Fruit fly (Drosophila melanogaster): ENCODE measurements around the gene 5-HT2B.
A peak's percentile ranks its signal among the peaks of the same experiment; 100 is the strongest.

5-HT2B gene

DNA sequence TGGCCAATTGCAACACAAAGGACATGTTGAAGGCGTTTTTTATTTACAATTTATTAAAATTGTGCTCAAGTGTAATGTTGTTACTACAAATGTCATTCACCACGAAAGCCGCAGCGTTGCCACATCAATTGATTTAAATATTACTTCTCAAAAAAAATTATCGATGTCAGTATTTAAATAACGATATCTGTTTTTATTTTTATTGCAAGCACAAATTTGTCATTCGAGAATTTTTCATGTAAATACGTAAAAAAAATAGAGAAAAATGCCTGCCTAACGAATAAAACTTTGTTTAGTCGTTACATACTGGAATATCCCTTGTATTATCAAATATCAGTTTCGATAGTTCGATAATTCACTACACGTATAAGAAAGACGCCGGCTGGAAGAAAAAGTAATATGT, 15.5 kb upstream of the 5-HT2B start, which contains the start of the genes mRpS18A and CG31460:
mRpS18A (minus strand) TSS at position 110 of the 403 bp plus-strand sequence.
CG31460 (plus strand) TSS at position 190 of the 403 bp plus-strand sequence.
- TF ChIP-seq CG10631 (GFP tag; optimal IDR thresholded peaks at IDR 0.05) (peak; percentile 3), cyc (GFP tag; optimal IDR thresholded peaks at IDR 0.05) (peak; percentile 22), Smox (GFP tag; optimal IDR thresholded peaks at IDR 0.05) (peak; percentile 22), CG10669 (GFP tag; optimal IDR thresholded peaks at IDR 0.05) (no peak), CG8632 (GFP tag; optimal IDR thresholded peaks at IDR 0.05) (no peak), CG31627 (GFP tag; optimal IDR thresholded peaks at IDR 0.05) (peak; percentile 41), Sox102F (GFP tag; optimal IDR thresholded peaks at IDR 0.05) (no peak), lz (GFP tag; optimal IDR thresholded peaks at IDR 0.05) (peak; percentile 13), CG3919 (GFP tag; optimal IDR thresholded peaks at IDR 0.05) (no peak), svp (GFP tag) (peak; percentile 1), Ets21C (GFP tag; optimal IDR thresholded peaks at IDR 0.05) (peak; percentile 6), Hr39 (GFP tag; optimal IDR thresholded peaks at IDR 0.05) (peak; percentile 30)

DNA sequence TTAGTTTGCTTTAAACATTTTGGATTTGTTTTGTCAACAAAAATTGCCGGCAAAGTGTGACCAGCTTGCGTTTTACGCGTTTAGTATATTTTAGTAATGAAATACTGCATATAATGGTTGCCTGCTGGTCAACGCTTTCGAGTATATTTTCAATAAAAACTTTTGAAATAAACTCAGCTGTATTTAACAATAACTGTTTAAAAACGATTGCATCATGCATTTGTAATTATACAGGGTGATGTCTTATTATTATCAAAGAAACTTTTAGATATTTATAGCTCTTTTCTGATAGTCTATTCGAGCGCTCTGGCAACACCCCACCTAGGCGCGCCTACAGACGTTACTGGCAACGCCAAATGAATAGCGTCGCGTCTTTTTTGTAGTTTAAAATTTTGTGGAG, 14.2 kb upstream of the 5-HT2B start, which contains the start of gene Cenp-C:
Cenp-C (plus strand) TSS at position 332 of the 400 bp plus-strand sequence.
- TF ChIP-seq CG11902 (GFP tag; optimal IDR thresholded peaks at IDR 0.05) (no peak), Sox15 (GFP tag; optimal IDR thresholded peaks at IDR 0.05) (peak; percentile 15), ss (GFP tag; optimal IDR thresholded peaks at IDR 0.05) (no peak), CG31627 (GFP tag; optimal IDR thresholded peaks at IDR 0.05) (peak; percentile 44), CG32006 (GFP tag; optimal IDR thresholded peaks at IDR 0.05) (no peak), fd59A (GFP tag; optimal IDR thresholded peaks at IDR 0.05) (no peak), CG8119 (GFP tag; IDR thresholded peaks at IDR 0.05) (no peak), CG10669 (GFP tag; optimal IDR thresholded peaks at IDR 0.05) (no peak), acj6 (GFP tag; optimal IDR thresholded peaks at IDR 0.05) (peak; percentile 4), net (GFP tag; optimal IDR thresholded peaks at IDR 0.05) (no peak), vri (GFP tag; optimal IDR thresholded peaks at IDR 0.05) (no peak), Gug (GFP tag; IDR thresholded peaks at IDR 0.05) (no peak), Smox (GFP tag; optimal IDR thresholded peaks at IDR 0.05) (peak; percentile 1), CG8632 (GFP tag; optimal IDR thresholded peaks at IDR 0.05) (no peak), Blimp-1 (GFP tag; optimal IDR thresholded peaks at IDR 0.05) (no peak), cyc (GFP tag; optimal IDR thresholded peaks at IDR 0.05) (peak; percentile 35), CG9139 (GFP tag; optimal IDR thresholded peaks at IDR 0.05) (no peak), topi (GFP tag; optimal IDR thresholded peaks at IDR 0.05) (no peak), Hr38 (GFP tag; optimal IDR thresholded peaks at IDR 0.05) (no peak), CG1621 (tag; optimal IDR thresholded peaks at IDR 0.05) (no peak), eg (GFP tag; IDR thresholded peaks at IDR 0.05) (0 out of 3 replicates have a peak, but pooled peaks have one; percentile 14), dsx (GFP tag; optimal IDR thresholded peaks at IDR 0.05; ENCODE audit: poor library complexity, severe bottlenecking) (no peak), esn (GFP tag; optimal IDR thresholded peaks at IDR 0.05) (peak; percentile 44), Ets96B (tag; optimal IDR thresholded peaks at IDR 0.05) (peak; percentile 2), CG6808 (GFP tag; optimal IDR thresholded peaks at IDR 0.05) (no peak), CG4318 (GFP tag; optimal IDR thresholded peaks at IDR 0.05) (no peak), Lpt (GFP tag; optimal IDR thresholded peaks at IDR 0.05) (no peak), CG34406 (GFP tag; optimal IDR thresholded peaks at IDR 0.05) (no peak), svp (GFP tag) (no peak), pdm3 (GFP tag; optimal IDR thresholded peaks at IDR 0.05) (no peak), salr (GFP tag; optimal IDR thresholded peaks at IDR 0.05) (no peak), fkh (GFP tag; optimal IDR thresholded peaks at IDR 0.05) (peak; percentile 73), spab (GFP tag; optimal IDR thresholded peaks at IDR 0.05) (no peak), achi (GFP tag; optimal IDR thresholded peaks at IDR 0.05) (no peak), Hr39 (GFP tag; optimal IDR thresholded peaks at IDR 0.05) (peak; percentile 48), OdsH (GFP tag; optimal IDR thresholded peaks at IDR 0.05) (no peak), CG6792 (GFP tag; optimal IDR thresholded peaks at IDR 0.05) (no peak), Ets21C (GFP tag; optimal IDR thresholded peaks at IDR 0.05) (no peak), CG6854 (GFP tag; optimal IDR thresholded peaks at IDR 0.05) (no peak), CG3032 (tag; optimal IDR thresholded peaks at IDR 0.05) (no peak), CG15336 (GFP tag; IDR thresholded peaks at IDR 0.05) (no peak), Sox14 (GFP tag; optimal IDR thresholded peaks at IDR 0.05) (peak; percentile 51), CG7368 (GFP tag; optimal IDR thresholded peaks at IDR 0.05) (no peak), Sox102F (GFP tag; optimal IDR thresholded peaks at IDR 0.05) (no peak), Hr4 (GFP tag; optimal IDR thresholded peaks at IDR 0.05) (peak; percentile 25), Eip75B (GFP tag; optimal IDR thresholded peaks at IDR 0.05) (no peak)

All from whole organism, prepupa.